Worm (Caenorhabditis elegans): ENCODE data around the gene lgc-25.

The lgc-25 gene

DNA sequence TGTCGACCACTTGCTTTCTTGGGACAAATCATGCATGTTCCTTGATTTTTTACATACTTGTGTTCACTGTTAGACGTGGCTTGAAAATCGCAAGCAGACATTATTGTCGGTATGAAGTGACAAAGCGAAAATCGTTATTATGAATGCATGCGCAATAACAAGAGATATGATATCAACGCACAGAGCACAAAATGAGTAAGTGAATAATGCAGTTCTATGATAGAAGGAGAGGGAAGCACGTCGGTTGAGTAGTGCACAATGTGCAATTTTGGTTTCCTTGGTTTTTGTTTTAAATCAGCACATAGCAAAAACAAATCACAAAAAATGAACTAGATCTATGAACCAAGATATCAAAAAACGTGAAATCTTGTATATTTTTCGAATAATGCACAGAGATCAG lies 48.2 kb downstream of the lgc-25 start, which contains the start of gene nhr-281:
TSS of gene nhr-281 (minus strand) at position 101 of the 400 bp plus-strand sequence.
- no peak for TF ChIP-seq tbp1 (GFP tag; optimal IDR thresholded peaks at IDR 0.05)
- no peak for TF ChIP-seq ztf-6 (GFP tag; IDR thresholded peaks at IDR 0.05)
- no peak for TF ChIP-seq unc-62 (GFP tag; optimal IDR thresholded peaks at IDR 0.05)
- TF ChIP-seq efl-1 (GFP tag; optimal IDR thresholded peaks at IDR 0.05): no peak
- no peak for TF ChIP-seq lin-54 (GFP tag; optimal IDR thresholded peaks at IDR 0.05)
- no peak for TF ChIP-seq B0336.3 (GFP tag; IDR thresholded peaks at IDR 0.05)
- no peak for TF ChIP-seq mcd-1 (GFP tag; IDR thresholded peaks at IDR 0.05)
- TF ChIP-seq ekl-4 (GFP tag; IDR thresholded peaks at IDR 0.05): no peak
